Fruit fly (Drosophila melanogaster): ENCODE measurements around the gene CG11658.

The CG11658 gene

DNA sequence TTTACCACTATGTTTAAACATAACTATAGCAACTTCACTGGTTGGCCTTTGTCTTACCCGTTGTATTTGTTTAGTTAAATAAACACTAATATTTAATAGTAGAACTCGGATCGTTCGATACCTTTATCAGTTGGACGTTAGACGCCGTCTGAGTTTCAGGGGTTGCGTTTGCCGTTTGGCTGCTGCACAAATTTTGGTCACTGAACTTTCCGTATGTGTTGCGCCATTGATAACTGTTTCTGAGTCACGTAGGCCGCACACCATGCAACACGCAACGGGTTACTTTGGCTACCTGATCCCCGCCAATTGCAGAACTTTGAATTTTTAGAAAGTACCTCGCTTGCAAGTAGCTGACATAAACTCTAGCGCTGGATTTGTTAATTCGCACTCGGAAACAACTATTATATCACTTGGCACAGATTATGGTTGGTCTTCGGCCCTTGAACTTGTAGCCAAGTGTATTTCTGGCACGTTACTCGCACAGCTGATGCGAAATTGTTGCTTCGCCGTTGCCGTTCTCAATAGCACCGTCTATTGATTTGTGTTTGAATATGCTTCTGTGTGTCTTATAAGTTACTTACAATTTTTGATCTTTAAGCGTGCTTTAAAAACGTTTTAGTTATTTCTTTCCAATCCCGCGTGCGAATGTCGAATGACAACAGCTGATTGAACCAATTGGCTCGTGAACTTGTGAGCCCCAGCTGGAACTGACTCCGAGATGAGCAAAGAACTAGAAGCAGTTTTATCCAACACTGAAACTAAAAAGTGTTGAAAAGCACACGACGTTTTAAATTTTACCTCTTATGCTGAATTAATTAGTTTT is 11.8 kb downstream of the CG11658 start, which contains the start of gene Dph1 (continued):
- peak; percentile 42; the same call in 1 of the 2 replicates for TF ChIP-seq Scr (GFP tag; IDR thresholded peaks at IDR 0.05; ENCODE audit: partially characterized antibody)
- TF ChIP-seq CG12071 (GFP tag; optimal IDR thresholded peaks at IDR 0.05), result peak; percentile 91
- peak; percentile 87 for TF ChIP-seq BtbVII (GFP tag; optimal IDR thresholded peaks at IDR 0.05)
- TF ChIP-seq wor (GFP tag; IDR thresholded peaks at IDR 0.05), result no peak; the same call in 1 of the 2 replicates
- TF ChIP-seq esg (GFP tag; conservative IDR thresholded peaks at IDR 0.05), result peak; percentile 82
- peak; percentile 79 for TF ChIP-seq NC2α (GFP tag; optimal IDR thresholded peaks at IDR 0.05)
- peak; percentile 62 for TF ChIP-seq fd3F (GFP tag; optimal IDR thresholded peaks at IDR 0.05)
- peak; percentile 68 for TF ChIP-seq CG12236 (GFP tag; optimal IDR thresholded peaks at IDR 0.05)
- peak; percentile 86 for TF ChIP-seq org-1 (GFP tag; optimal IDR thresholded peaks at IDR 0.05)
- peak; percentile 50 for TF ChIP-seq CG15696 (tag; optimal IDR thresholded peaks at IDR 0.05)
- TF ChIP-seq CrebB (tag; optimal IDR thresholded peaks at IDR 0.05), result peak; percentile 78
- TF ChIP-seq Lhr (GFP tag; optimal IDR thresholded peaks at IDR 0.05), result peak; percentile 14
- TF ChIP-seq en (GFP tag; optimal IDR thresholded peaks at IDR 0.05), result peak; percentile 40
- TF ChIP-seq Awh (GFP tag; IDR thresholded peaks at IDR 0.05), result peak; percentile 85
- TF ChIP-seq CG1602 (GFP tag; optimal IDR thresholded peaks at IDR 0.05), result peak; percentile 39
- peak; percentile 86 for TF ChIP-seq CG32767 (GFP tag; IDR thresholded peaks at IDR 0.05)
- TF ChIP-seq al (GFP tag; IDR thresholded peaks at IDR 0.05), result peak; percentile 40; the same call in 1 of the 2 replicates
- peak; percentile 54 for TF ChIP-seq CG4328 (GFP tag; optimal IDR thresholded peaks at IDR 0.05)
- TF ChIP-seq CG9727 (GFP tag; optimal IDR thresholded peaks at IDR 0.05), result peak; percentile 90
- TF ChIP-seq CG30020 (tag; optimal IDR thresholded peaks at IDR 0.05), result peak; percentile 22
- peak; percentile 81 for TF ChIP-seq fd96Cb (tag; optimal IDR thresholded peaks at IDR 0.05)
- TF ChIP-seq CG5953 (GFP tag; IDR thresholded peaks at IDR 0.05), result peak; percentile 75
- TF ChIP-seq crc (GFP tag; optimal IDR thresholded peaks at IDR 0.05), result peak; percentile 90
- TF ChIP-seq CG8359 (GFP tag; optimal IDR thresholded peaks at IDR 0.05; ENCODE audit: borderline replicate concordance), result peak; percentile 65
- peak; percentile 69 for TF ChIP-seq CG3838 (GFP tag; optimal IDR thresholded peaks at IDR 0.05)
- TF ChIP-seq MESR4 (GFP tag; optimal IDR thresholded peaks at IDR 0.05), result peak; percentile 54
- TF ChIP-seq sob (GFP tag; IDR thresholded peaks at IDR 0.05), result peak; percentile 57
- TF ChIP-seq Trl (optimal IDR thresholded peaks at IDR 0.05), result no peak
- peak; percentile 78 for TF ChIP-seq Trl (GFP tag; optimal IDR thresholded peaks at IDR 0.05)
- TF ChIP-seq vfl (GFP tag; optimal IDR thresholded peaks at IDR 0.05), result peak; percentile 22
- no peak for TF ChIP-seq Tbp (GFP tag; optimal IDR thresholded peaks at IDR 0.05)
- TF ChIP-seq fu2 (GFP tag; optimal IDR thresholded peaks at IDR 0.05), result peak; percentile 55
- peak; percentile 89 for TF ChIP-seq ken (GFP tag; IDR thresholded peaks at IDR 0.05)
- peak in 1 of 2 experiments; percentile 93 for TF ChIP-seq eve (GFP tag; optimal IDR thresholded peaks at IDR 0.05)
- peak; percentile 74 for TF ChIP-seq CG1024 (GFP tag; IDR thresholded peaks at IDR 0.05)
- peak; percentile 56 for TF ChIP-seq cato (GFP tag; optimal IDR thresholded peaks at IDR 0.05; ENCODE audit: borderline replicate concordance)
- TF ChIP-seq run (tag; optimal IDR thresholded peaks at IDR 0.05), result peak; percentile 8
- peak; percentile 50 for TF ChIP-seq CG7271 (tag; optimal IDR thresholded peaks at IDR 0.05)
- peak; percentile 44; the same call in 1 of the 3 replicates for TF ChIP-seq knrl (GFP tag; IDR thresholded peaks at IDR 0.05; ENCODE audit: partially characterized antibody)
- peak; percentile 16 for TF ChIP-seq sqz (GFP tag; optimal IDR thresholded peaks at IDR 0.05)
- TF ChIP-seq ftz-f1 (GFP tag; optimal IDR thresholded peaks at IDR 0.05), result peak; percentile 77
- no peak for TF ChIP-seq TFAM (GFP tag; optimal IDR thresholded peaks at IDR 0.05)
- peak; percentile 67; the same call in 2 of the 3 replicates for TF ChIP-seq CG6175 (GFP tag; IDR thresholded peaks at IDR 0.05)
- TF ChIP-seq Aef1 (GFP tag; IDR thresholded peaks at IDR 0.05), result peak; percentile 73
- TF ChIP-seq CG14014 (GFP tag; IDR thresholded peaks at IDR 0.05), result peak; percentile 79
- no peak for TF ChIP-seq tll (GFP tag; optimal IDR thresholded peaks at IDR 0.05)
- peak; percentile 81 for TF ChIP-seq CG9437 (GFP tag; optimal IDR thresholded peaks at IDR 0.05)
- peak; percentile 74 for TF ChIP-seq HLH54F (GFP tag; optimal IDR thresholded peaks at IDR 0.05)
- TF ChIP-seq kni (GFP tag; optimal IDR thresholded peaks at IDR 0.05), result peak; percentile 54

Measured in whole organism, embryonic.